Fruit fly (Drosophila melanogaster): ENCODE results near the gene MFS10.

The MFS10 gene

DNA sequence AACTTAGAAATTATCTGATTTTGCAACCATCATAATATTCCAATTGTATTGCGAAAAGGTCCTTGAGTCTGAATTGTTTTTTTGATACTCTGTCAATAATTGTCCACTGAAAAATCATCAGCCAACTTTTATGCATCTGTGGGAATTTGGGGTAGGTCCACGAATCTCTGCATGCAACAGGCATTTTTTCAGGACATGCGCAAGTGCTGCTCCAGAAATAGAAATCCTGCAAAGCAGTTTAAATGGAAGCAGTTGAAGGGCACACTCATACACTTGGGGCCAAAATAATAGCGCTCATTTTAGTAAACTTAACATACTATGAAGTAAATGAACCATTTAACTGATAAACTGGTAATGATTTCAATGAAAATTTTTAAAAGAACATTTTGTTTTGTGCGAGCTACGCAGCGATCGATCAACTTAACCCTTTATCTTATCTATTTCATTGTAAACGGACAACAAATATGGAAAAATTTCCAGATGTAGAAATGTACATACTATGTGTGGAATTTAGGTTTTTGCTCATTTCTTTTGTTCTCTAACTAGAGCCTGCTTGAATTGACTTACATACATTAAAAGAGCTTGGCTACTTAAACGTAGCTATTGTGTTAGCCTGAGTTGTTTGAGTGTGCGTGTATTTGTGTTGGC, 1.5 kb downstream of the MFS10 start (continued):
- TF ChIP-seq CG32532 (GFP tag; IDR thresholded peaks at IDR 0.05), result peak; percentile 34; the same call in 1 of the 2 replicates
- TF ChIP-seq dysf (GFP tag; IDR thresholded peaks at IDR 0.05), result peak; percentile 56; the same call in 2 of the 3 replicates
- peak; percentile 13 for TF ChIP-seq CG8290 (GFP tag; optimal IDR thresholded peaks at IDR 0.05)
- TF ChIP-seq CG8290 (tag; optimal IDR thresholded peaks at IDR 0.05), result peak in 1 of 2 experiments; percentile 40
- TF ChIP-seq CG3065 (GFP tag; optimal IDR thresholded peaks at IDR 0.05), result no peak
- TF ChIP-seq Atf3 (GFP tag; optimal IDR thresholded peaks at IDR 0.05), result peak; percentile 24
- TF ChIP-seq Mrtf (GFP tag; IDR thresholded peaks at IDR 0.05), result no peak
- peak; percentile 83 for TF ChIP-seq CG3281 (GFP tag; optimal IDR thresholded peaks at IDR 0.05)
- no peak for TF ChIP-seq CG6175 (GFP tag; IDR thresholded peaks at IDR 0.05)
- no peak for TF ChIP-seq al (GFP tag; IDR thresholded peaks at IDR 0.05)
- TF ChIP-seq otp (GFP tag; IDR thresholded peaks at IDR 0.05), result no peak
- peak in 1 of 2 experiments; percentile 8 for TF ChIP-seq crp (GFP tag; optimal IDR thresholded peaks at IDR 0.05)
- TF ChIP-seq CG4424 (GFP tag; optimal IDR thresholded peaks at IDR 0.05), result peak; percentile 73
- TF ChIP-seq NC2β (GFP tag; optimal IDR thresholded peaks at IDR 0.05), result peak; percentile 47
- peak; percentile 75 for TF ChIP-seq PHDP (tag; optimal IDR thresholded peaks at IDR 0.05)
- peak; percentile 65 for TF ChIP-seq CG17829 (tag; optimal IDR thresholded peaks at IDR 0.05)
- no peak for TF ChIP-seq dm (GFP tag; optimal IDR thresholded peaks at IDR 0.05)
- no peak for TF ChIP-seq C15 (GFP tag; IDR thresholded peaks at IDR 0.05)
- TF ChIP-seq z (GFP tag; IDR thresholded peaks at IDR 0.05), result no peak
- TF ChIP-seq CG16813 (GFP tag; IDR thresholded peaks at IDR 0.05; ENCODE audit: partially characterized antibody), result no peak
- TF ChIP-seq CG1792 (GFP tag; optimal IDR thresholded peaks at IDR 0.05), result peak; percentile 22
- peak; percentile 28 for TF ChIP-seq CG4854 (GFP tag; optimal IDR thresholded peaks at IDR 0.05)
- TF ChIP-seq CG30403 (GFP tag; optimal IDR thresholded peaks at IDR 0.05), result peak; percentile 72
- no peak for TF ChIP-seq Myb (GFP tag; optimal IDR thresholded peaks at IDR 0.05)
- TF ChIP-seq CG6683 (GFP tag; optimal IDR thresholded peaks at IDR 0.05), result peak; percentile 50
- no peak for TF ChIP-seq Doc3 (GFP tag; IDR thresholded peaks at IDR 0.05; ENCODE audit: partially characterized antibody)
- no peak for TF ChIP-seq Ravus (GFP tag; IDR thresholded peaks at IDR 0.05)
- TF ChIP-seq oc (tag; optimal IDR thresholded peaks at IDR 0.05), result no peak
- TF ChIP-seq Neu2 (GFP tag; optimal IDR thresholded peaks at IDR 0.05; ENCODE audit: borderline replicate concordance), result no peak
- TF ChIP-seq CG7556 (GFP tag; optimal IDR thresholded peaks at IDR 0.05), result peak; percentile 82
- peak; percentile 55 for TF ChIP-seq CG9932 (GFP tag; IDR thresholded peaks at IDR 0.05)
- TF ChIP-seq CG15269 (tag; optimal IDR thresholded peaks at IDR 0.05), result peak; percentile 79
- peak; percentile 61 for TF ChIP-seq CG30431 (GFP tag; optimal IDR thresholded peaks at IDR 0.05)
- peak; percentile 71 for TF ChIP-seq pnt (GFP tag; optimal IDR thresholded peaks at IDR 0.05)
- no peak for TF ChIP-seq CG34224 (GFP tag; IDR thresholded peaks at IDR 0.05; ENCODE audit: partially characterized antibody)
- TF ChIP-seq wor (GFP tag; IDR thresholded peaks at IDR 0.05), result no peak
- peak; percentile 54 for TF ChIP-seq her (GFP tag; optimal IDR thresholded peaks at IDR 0.05)
- TF ChIP-seq Hr39 (optimal IDR thresholded peaks at IDR 0.05), result no peak
- peak; percentile 67 for TF ChIP-seq Chrac-16 (GFP tag; optimal IDR thresholded peaks at IDR 0.05)
- TF ChIP-seq CG1832 (GFP tag; optimal IDR thresholded peaks at IDR 0.05), result no peak
- peak; percentile 57 for TF ChIP-seq exex (tag; optimal IDR thresholded peaks at IDR 0.05)
- peak; percentile 59 for TF ChIP-seq CG11398 (GFP tag; optimal IDR thresholded peaks at IDR 0.05)
- TF ChIP-seq zen (tag; optimal IDR thresholded peaks at IDR 0.05), result peak; percentile 50
- TF ChIP-seq Usf (GFP tag; optimal IDR thresholded peaks at IDR 0.05), result peak; percentile 52
- peak; percentile 32 for TF ChIP-seq Jarid2 (GFP tag; optimal IDR thresholded peaks at IDR 0.05)
- peak; percentile 69 for TF ChIP-seq Camta (GFP tag; optimal IDR thresholded peaks at IDR 0.05)
- 0 out of 2 replicates have a peak, but pooled peaks have one; percentile 16 for TF ChIP-seq seq (GFP tag; IDR thresholded peaks at IDR 0.05)
- TF ChIP-seq CG4617 (GFP tag; optimal IDR thresholded peaks at IDR 0.05; ENCODE audit: borderline replicate concordance), result peak; percentile 20
- peak; percentile 22 for TF ChIP-seq CG10462 (GFP tag; optimal IDR thresholded peaks at IDR 0.05)
- TF ChIP-seq CG10267 (tag; optimal IDR thresholded peaks at IDR 0.05), result peak; percentile 62
- peak; percentile 54 for TF ChIP-seq Spps (tag; optimal IDR thresholded peaks at IDR 0.05)

All from whole organism, embryonic.